Worm (Caenorhabditis elegans): Measurements from ENCODE around the gene Y79H2A.12.
A peak's percentile ranks its signal among the peaks of the same experiment; 100 is the strongest.

DNA sequence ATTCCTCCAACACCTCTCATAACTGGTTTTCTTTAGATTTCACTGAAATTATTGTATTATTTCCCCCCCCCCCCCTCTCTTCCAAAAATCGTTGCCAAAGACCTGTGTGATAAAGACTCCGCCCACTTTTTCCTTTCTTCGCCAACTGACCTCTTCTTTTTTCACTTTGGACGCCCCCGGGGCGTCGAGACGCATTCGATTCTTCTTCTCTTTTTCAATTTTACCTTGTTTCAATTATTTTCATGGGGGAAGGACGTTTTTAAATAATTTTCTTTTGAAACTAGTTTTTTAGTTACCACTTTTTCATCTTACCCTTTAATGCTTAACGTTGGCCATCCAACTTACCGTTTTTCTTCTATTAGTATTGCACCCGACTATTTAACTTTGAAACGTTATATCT is 10.7 kb downstream of the Y79H2A.12 start:
- TF ChIP-seq nhr-28 (tag; optimal IDR thresholded peaks at IDR 0.05) (no peak), aly-2 (tag; optimal IDR thresholded peaks at IDR 0.05) (no peak), hlh-11 (tag; optimal IDR thresholded peaks at IDR 0.05) (no peak), tra-1 (GFP tag; IDR thresholded peaks at IDR 0.05) (no peak), ama-1 (optimal IDR thresholded peaks at IDR 0.05) (peak; percentile 52), spr-1 (tag; optimal IDR thresholded peaks at IDR 0.05) (no peak), dmd-9 (GFP tag; IDR thresholded peaks at IDR 0.05) (no peak), Y5F2A.4 (GFP tag; optimal IDR thresholded peaks at IDR 0.05) (no peak), F44E2.7 (GFP tag; IDR thresholded peaks at IDR 0.05) (no peak), ZK546.5 (tag; optimal IDR thresholded peaks at IDR 0.05) (no peak), dpl-1 (GFP tag; optimal IDR thresholded peaks at IDR 0.05) (no peak), pqm-1 (tag; optimal IDR thresholded peaks at IDR 0.05) (no peak)
